Worm (Caenorhabditis elegans) whole organism, young adult: ENCODE data around the gene glt-6.

Experiments used
- F22D6.2 ChIP-seq: sonication (generic microtip); optimal IDR thresholded peaks from 2 replicates; lab custom pipeline; 2016; ENCODE audit warnings: mild to moderate bottlenecking, missing genetic modification characterization, missing compliant biosample characterization
- F33H1.4 ChIP-seq: fragments of 200-800 bp; sonication (Bioruptor generic); IDR thresholded peaks from 2 replicates; pipeline ENCODE4 v1.3.6; 2022; ENCODE audit warnings: missing genetic modification reagents, missing genetic modification characterization, missing compliant biosample characterization
- akir-1 ChIP-seq: fragments of 200-800 bp; sonication (Bioruptor generic); optimal IDR thresholded peaks from 2 replicates; lab custom pipeline; 2018; ENCODE audit warnings: mild to moderate bottlenecking, missing genetic modification characterization, moderate library complexity, missing compliant biosample characterization
- ama-1 ChIP-seq, 3 experiments: fragments of 150-350 bp in 1 of 3; sonication (generic microtip) in 2 of 3; optimal IDR thresholded peaks; 2 replicates each; lab custom pipeline; 2014 to 2018; ENCODE audit warnings: missing biosample characterization in 2 of 3, missing genetic modification characterization in 2 of 3, missing genetic modification reagents in 2 of 3
- cebp-1 ChIP-seq, 2 experiments: fragments of 200-800 bp in 1 of 2; sonication (Bioruptor generic) in 1 of 2; sonication (generic microtip) in 1 of 2; IDR thresholded peaks in 1 of 2; optimal IDR thresholded peaks in 1 of 2; 2 replicates each; pipeline versions ENCODE4 v1.3.6 to Lab custom; 2017 to 2022; ENCODE audit warnings: missing compliant biosample characterization in 2 of 2, missing genetic modification characterization in 2 of 2, mild to moderate bottlenecking in 1 of 2, missing genetic modification reagents in 1 of 2, moderate library complexity in 1 of 2
- dpl-1 ChIP-seq: fragments of 150-350 bp; optimal IDR thresholded peaks from 2 replicates; lab custom pipeline; 2014; ENCODE audit warnings: missing biosample characterization, missing genetic modification reagents, missing genetic modification characterization
- hmg-20 ChIP-seq: fragments of 200-800 bp; sonication (Bioruptor generic); IDR thresholded peaks from 2 replicates; pipeline ENCODE4 v1.3.6; 2022; ENCODE audit warnings: missing genetic modification reagents, missing genetic modification characterization, missing compliant biosample characterization
- hsf-1 ChIP-seq: fragments of 200-800 bp; sonication (Bioruptor generic); IDR thresholded peaks from 2 replicates; pipeline ENCODE4 v1.3.6; 2022; ENCODE audit warnings: missing genetic modification reagents, missing genetic modification characterization, missing compliant biosample characterization
- mel-28 ChIP-seq: sonication (generic microtip); optimal IDR thresholded peaks from 2 replicates; lab custom pipeline; 2016; ENCODE audit warnings: borderline replicate concordance, mild to moderate bottlenecking, missing genetic modification characterization, missing compliant biosample characterization
- unc-62 ChIP-seq: fragments of 150-350 bp; optimal IDR thresholded peaks from 2 replicates; lab custom pipeline; 2014; ENCODE audit warnings: missing biosample characterization, missing genetic modification reagents, missing genetic modification characterization
- ztf-26 ChIP-seq: sonication (generic microtip); optimal IDR thresholded peaks from 2 replicates; lab custom pipeline; 2017; ENCODE audit warnings: missing genetic modification characterization, missing compliant biosample characterization
- ztf-28 ChIP-seq: fragments of 200-800 bp; sonication (Bioruptor generic); IDR thresholded peaks from 2 replicates; pipeline ENCODE4 v1.3.6; 2022; ENCODE audit warnings: missing genetic modification reagents, missing genetic modification characterization, missing compliant biosample characterization

- TF ChIP-seq hmg-20, result no peak
- TF ChIP-seq ztf-28 (GFP tag; lab: Robert Waterston, UW), result no peak
- TF ChIP-seq mel-28 (tag; lab: Kevin White, UChicago), result no peak
- no peak for TF ChIP-seq F22D6.2 (tag; lab: Kevin White, UChicago)
- TF ChIP-seq ama-1 (optimal IDR thresholded peaks at IDR 0.05; lab: Kevin White, UChicago), result no peak
- TF ChIP-seq ama-1 (GFP tag; optimal IDR thresholded peaks at IDR 0.05; lab: Kevin White, UChicago), result no peak
- TF ChIP-seq dpl-1, result peak; percentile 40
- no peak for TF ChIP-seq akir-1 (GFP tag; lab: Kevin White, UChicago)
- TF ChIP-seq cebp-1 (GFP tag; IDR thresholded peaks at IDR 0.05; lab: Robert Waterston, UW), result no peak
- no peak for TF ChIP-seq cebp-1 (tag; optimal IDR thresholded peaks at IDR 0.05; lab: Kevin White, UChicago)
- no peak for TF ChIP-seq ztf-26 (tag; lab: Kevin White, UChicago)
- no peak for TF ChIP-seq unc-62 (GFP tag; lab: Kevin White, UChicago)
- peak; percentile 80 for TF ChIP-seq F33H1.4 (GFP tag; lab: Robert Waterston, UW)
- no peak for TF ChIP-seq hsf-1 (GFP tag; lab: Robert Waterston, UW)
These were observed 5.4 kb downstream of the glt-6 start for ce11 chrIV:7508850-7509249.
